Worm (Caenorhabditis elegans) whole organism, late embryonic: ENCODE measurements around the gene R07E5.19.

Experiments
- C08G9.2 ChIP-seq: sonication (generic microtip); optimal IDR thresholded peaks from 2 replicates; lab custom pipeline; 2016; ENCODE audit warnings: mild to moderate bottlenecking, missing genetic modification characterization, moderate library complexity, missing compliant biosample characterization
- ama-1 ChIP-seq: fragments of 150-350 bp; optimal IDR thresholded peaks from 2 replicates; lab custom pipeline; 2014
- ceh-9 ChIP-seq: sonication (generic microtip); optimal IDR thresholded peaks from 2 replicates; lab custom pipeline; 2016; ENCODE audit warnings: mild to moderate bottlenecking, missing genetic modification characterization, inconsistent platforms, missing compliant biosample characterization
- ets-4 ChIP-seq: sonication (generic microtip); optimal IDR thresholded peaks from 2 replicates; lab custom pipeline; 2016; ENCODE audit warnings: missing genetic modification characterization, missing compliant biosample characterization
- fkh-10 ChIP-seq: fragments of 150-350 bp; optimal IDR thresholded peaks from 2 replicates; lab custom pipeline; 2014; ENCODE audit warnings: missing biosample characterization, missing genetic modification reagents, missing genetic modification characterization
- gmeb-2 ChIP-seq: sonication (generic microtip); optimal IDR thresholded peaks from 2 replicates; lab custom pipeline; 2016; ENCODE audit warnings: missing genetic modification characterization, inconsistent platforms, missing compliant biosample characterization
- hlh-8 ChIP-seq: sonication (generic microtip); optimal IDR thresholded peaks from 2 replicates; lab custom pipeline; 2016; ENCODE audit warnings: missing genotype, missing genetic modification characterization, missing compliant biosample characterization
- lin-11 ChIP-seq: fragments of 200-800 bp; sonication (Bioruptor generic); optimal IDR thresholded peaks from 2 replicates; lab custom pipeline; 2018; ENCODE audit warnings: mild to moderate bottlenecking, missing genetic modification characterization, missing compliant biosample characterization
- nfya-1 ChIP-seq: sonication (generic microtip); optimal IDR thresholded peaks from 2 replicates; lab custom pipeline; 2017; ENCODE audit warnings: missing genetic modification characterization, mild to moderate bottlenecking, missing compliant biosample characterization, antibody characterized with exemption, moderate library complexity
- nhr-232 ChIP-seq: sonication (generic microtip); optimal IDR thresholded peaks from 2 replicates; lab custom pipeline; 2016; ENCODE audit warnings: missing genetic modification characterization, missing compliant biosample characterization
- npax-4 ChIP-seq: sonication (generic microtip); optimal IDR thresholded peaks from 2 replicates; lab custom pipeline; 2016; ENCODE audit warnings: missing genetic modification characterization, missing compliant biosample characterization
- pqm-1 ChIP-seq: sonication (generic microtip); optimal IDR thresholded peaks from 2 replicates; lab custom pipeline; 2016; ENCODE audit warnings: missing genetic modification characterization, missing compliant biosample characterization
- pros-1 ChIP-seq: fragments of 150-350 bp; optimal IDR thresholded peaks from 2 replicates; lab custom pipeline; 2014; ENCODE audit warnings: missing biosample characterization, missing genetic modification reagents, missing genetic modification characterization
- tbx-7 ChIP-seq: sonication (generic microtip); optimal IDR thresholded peaks from 2 replicates; lab custom pipeline; 2016; ENCODE audit warnings: missing genotype, missing genetic modification characterization, missing compliant biosample characterization

DNA sequence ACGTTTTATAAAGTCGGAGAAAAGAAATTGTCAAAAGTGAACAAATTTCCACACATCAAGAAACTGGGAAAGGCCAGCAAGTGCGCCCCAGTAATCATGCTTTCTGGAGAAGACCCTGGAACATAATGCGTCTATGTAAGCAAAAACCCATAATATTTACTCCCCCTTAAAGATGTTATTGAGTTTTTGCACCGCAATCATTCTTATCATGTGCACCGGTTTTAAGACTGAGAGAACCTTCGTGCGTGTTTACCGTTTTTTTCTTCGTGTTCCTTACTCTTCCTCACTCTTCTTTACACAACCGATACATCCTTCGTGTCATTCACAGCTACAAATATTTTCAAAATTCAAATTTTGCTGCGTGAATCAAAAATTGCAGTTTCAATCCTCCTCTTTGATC is 45.0 kb downstream of the R07E5.19 start:
- TF ChIP-seq hlh-8 (tag; lab: Kevin White, UChicago) (no peak), ets-4 (tag; lab: Kevin White, UChicago) (no peak), gmeb-2 (tag; lab: Kevin White, UChicago) (no peak), npax-4 (tag; lab: Kevin White, UChicago) (no peak), nhr-232 (tag; lab: Kevin White, UChicago) (no peak), lin-11 (tag; lab: Kevin White, UChicago) (no peak), pros-1 (tag; lab: Kevin White, UChicago) (no peak), ceh-9 (tag; lab: Kevin White, UChicago) (no peak), fkh-10 (GFP tag; lab: Kevin White, UChicago) (no peak), tbx-7 (tag; lab: Kevin White, UChicago) (no peak), nfya-1 (tag; lab: Kevin White, UChicago) (no peak), C08G9.2 (tag; lab: Kevin White, UChicago) (no peak), pqm-1 (tag; lab: Kevin White, UChicago) (no peak), ama-1 (lab: Kevin White, UChicago) (no peak)
